Worm (Caenorhabditis elegans) whole organism, mixed stage, embryonic: Measurements from ENCODE around the gene cyp-35D1.

ENCODE experiments used
- blmp-1 ChIP-seq: fragments of 150-350 bp; optimal IDR thresholded peaks from 2 replicates; lab custom pipeline; 2014; ENCODE audit warnings: missing biosample characterization, missing genetic modification characterization
- ceh-39 ChIP-seq: fragments of 150-350 bp; optimal IDR thresholded peaks from 2 replicates; lab custom pipeline; 2014; ENCODE audit warnings: missing biosample characterization, missing genetic modification characterization
- ceh-43 ChIP-seq: fragments of 200-800 bp; sonication (Bioruptor generic); optimal IDR thresholded peaks from 2 replicates; lab custom pipeline; 2018; ENCODE audit warnings: mild to moderate bottlenecking, missing genetic modification characterization, moderate library complexity, missing compliant biosample characterization
- ceh-83 ChIP-seq: fragments of 200-800 bp; sonication (Bioruptor generic); optimal IDR thresholded peaks from 2 replicates; lab custom pipeline; 2018; ENCODE audit warnings: mild to moderate bottlenecking, missing genetic modification characterization, missing compliant biosample characterization
- ces-1 ChIP-seq: fragments of 150-350 bp; optimal IDR thresholded peaks from 2 replicates; lab custom pipeline; 2014; ENCODE audit warnings: missing biosample characterization, missing genetic modification reagents, missing genetic modification characterization
- cnd-1 ChIP-seq: fragments of 200-800 bp; sonication (Bioruptor generic); optimal IDR thresholded peaks from 2 replicates; lab custom pipeline; 2018; ENCODE audit warnings: mild to moderate bottlenecking, missing genetic modification characterization, missing compliant biosample characterization
- elt-1 ChIP-seq: sonication (generic microtip); optimal IDR thresholded peaks from 2 replicates; lab custom pipeline; 2017; ENCODE audit warnings: missing genetic modification characterization, mild to moderate bottlenecking, missing compliant biosample characterization, antibody characterized with exemption, moderate library complexity, borderline replicate concordance; ENCODE audit not compliant: insufficient read depth
- flh-1 ChIP-seq: fragments of 200-800 bp; sonication (Bioruptor generic); optimal IDR thresholded peaks from 2 replicates; lab custom pipeline; 2018; ENCODE audit warnings: mild to moderate bottlenecking, missing genetic modification characterization, moderate library complexity, missing compliant biosample characterization
- ham-2 ChIP-seq: fragments of 200-800 bp; sonication (Bioruptor generic); optimal IDR thresholded peaks from 2 replicates; lab custom pipeline; 2018; ENCODE audit warnings: mild to moderate bottlenecking, missing genetic modification characterization, missing compliant biosample characterization
- hlh-1 ChIP-seq: fragments of 150-350 bp; optimal IDR thresholded peaks from 2 replicates; lab custom pipeline; 2014; ENCODE audit warnings: missing biosample characterization, missing genetic modification reagents, missing genetic modification characterization
- lin-13 ChIP-seq: fragments of 150-350 bp; optimal IDR thresholded peaks from 2 replicates; lab custom pipeline; 2014; ENCODE audit warnings: missing biosample characterization, missing genetic modification characterization
- lin-32 ChIP-seq: fragments of 200-800 bp; sonication (Bioruptor generic); optimal IDR thresholded peaks from 2 replicates; lab custom pipeline; 2018; ENCODE audit warnings: mild to moderate bottlenecking, missing genetic modification characterization, missing compliant biosample characterization
- lsy-2 ChIP-seq: fragments of 150-350 bp; optimal IDR thresholded peaks from 2 replicates; lab custom pipeline; 2014; ENCODE audit warnings: missing biosample characterization, missing genetic modification characterization
- mep-1 ChIP-seq: fragments of 150-350 bp; optimal IDR thresholded peaks from 2 replicates; lab custom pipeline; 2017; ENCODE audit warnings: missing biosample characterization, missing genetic modification reagents, missing genetic modification characterization, inconsistent platforms
- mls-2 ChIP-seq: sonication (generic microtip); optimal IDR thresholded peaks from 2 replicates; lab custom pipeline; 2016; ENCODE audit warnings: mild to moderate bottlenecking, missing genetic modification characterization, moderate library complexity, missing compliant biosample characterization
- nhr-2 ChIP-seq: fragments of 150-350 bp; optimal IDR thresholded peaks from 2 replicates; lab custom pipeline; 2014; ENCODE audit warnings: missing biosample characterization, missing genetic modification characterization
- nhr-237 ChIP-seq: fragments of 150-350 bp; optimal IDR thresholded peaks from 2 replicates; lab custom pipeline; 2014; ENCODE audit warnings: missing biosample characterization, missing genetic modification characterization
- nhr-28 ChIP-seq: fragments of 150-350 bp; optimal IDR thresholded peaks from 2 replicates; lab custom pipeline; 2014; ENCODE audit warnings: missing biosample characterization, missing genetic modification characterization
- pha-4 ChIP-seq: fragments of 150-350 bp; optimal IDR thresholded peaks from 2 replicates; lab custom pipeline; 2018; ENCODE audit warnings: missing biosample characterization, missing genetic modification reagents, missing genetic modification characterization
- sptf-1 ChIP-seq: sonication (generic microtip); optimal IDR thresholded peaks from 2 replicates; lab custom pipeline; 2017; ENCODE audit warnings: mild to moderate bottlenecking, missing genetic modification characterization, moderate library complexity, missing compliant biosample characterization
- unc-120 ChIP-seq: sonication (generic microtip); optimal IDR thresholded peaks from 2 replicates; lab custom pipeline; 2017; ENCODE audit warnings: missing genetic modification characterization, missing compliant biosample characterization; ENCODE audit not compliant: poor library complexity, severe bottlenecking
- unc-39 ChIP-seq: fragments of 150-350 bp; optimal IDR thresholded peaks from 2 replicates; lab custom pipeline; 2014; ENCODE audit warnings: missing biosample characterization, missing genetic modification characterization
- unc-62 ChIP-seq: fragments of 150-350 bp; optimal IDR thresholded peaks from 2 replicates; lab custom pipeline; 2014; ENCODE audit warnings: missing biosample characterization, missing genetic modification reagents, missing genetic modification characterization
- zip-8 ChIP-seq: fragments of 150-350 bp; optimal IDR thresholded peaks from 2 replicates; lab custom pipeline; 2014; ENCODE audit warnings: missing biosample characterization, missing genetic modification characterization
- ztf-11 ChIP-seq: fragments of 150-350 bp; optimal IDR thresholded peaks from 2 replicates; lab custom pipeline; 2014; ENCODE audit warnings: missing biosample characterization, missing genetic modification characterization

cyp-35D1 gene

ce11 chrV:16094862-16095261, 25.8 kb downstream of the cyp-35D1 start:
- peak; percentile 5 for TF ChIP-seq zip-8 (tag; lab: Kevin White, UChicago)
- no peak for TF ChIP-seq hlh-1
- peak; percentile 64 for TF ChIP-seq cnd-1 (tag; lab: Kevin White, UChicago)

- TF ChIP-seq ceh-43 = no peak
- TF ChIP-seq nhr-2 (tag; lab: Kevin White, UChicago) = no peak
- no peak for TF ChIP-seq unc-62 (GFP tag; lab: Kevin White, UChicago)
Observed at ce11 chrV:16099441-16099840, 30.4 kb downstream of the cyp-35D1 start, which contains the start of gene str-7. Gene str-7 (minus strand): TSS chrV:16099541.

DNA sequence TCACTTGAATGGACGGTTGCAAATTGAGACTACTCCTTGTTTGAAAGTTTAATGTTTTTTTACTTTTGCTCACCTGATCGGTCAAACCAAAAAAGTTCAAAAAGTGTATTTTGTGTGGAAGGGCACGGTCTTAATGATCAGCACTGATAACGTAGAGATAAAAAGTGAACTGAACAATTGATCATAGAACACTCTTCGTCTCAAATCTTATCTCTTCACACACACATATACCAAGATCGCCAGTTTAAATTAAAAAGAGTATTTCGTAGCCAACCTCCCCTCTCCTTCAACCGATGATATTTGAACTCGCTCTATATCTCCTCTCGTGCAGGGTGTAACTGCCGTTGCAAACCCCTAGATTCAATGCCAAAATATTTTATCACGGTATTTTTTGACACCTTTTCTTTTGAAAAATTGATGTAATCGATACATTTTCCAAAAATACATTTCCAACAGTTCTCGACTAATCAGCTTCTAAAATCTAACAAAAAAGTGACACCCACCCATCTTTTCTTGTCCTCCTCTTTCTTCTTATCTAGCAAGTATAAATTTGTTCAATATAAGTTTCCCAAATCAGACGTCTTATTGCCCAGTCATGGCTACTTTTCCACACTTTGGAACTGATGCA, 31.2 kb downstream of the cyp-35D1 start, which contains the start of gene cth-1:
Gene cth-1 (plus strand): TSS at position 578 of the 628 bp plus-strand sequence.
- TF ChIP-seq ceh-39 (tag; lab: Kevin White, UChicago) (no peak), nhr-2 (tag; lab: Kevin White, UChicago) (no peak), zip-8 (tag; lab: Kevin White, UChicago) (no peak), lin-13 (tag; lab: Kevin White, UChicago) (no peak), cnd-1 (tag; lab: Kevin White, UChicago) (no peak), lin-32 (no peak), ceh-43 (no peak), ham-2 (GFP tag; lab: Kevin White, UChicago) (no peak), hlh-1 (no peak), ztf-11 (no peak)

DNA sequence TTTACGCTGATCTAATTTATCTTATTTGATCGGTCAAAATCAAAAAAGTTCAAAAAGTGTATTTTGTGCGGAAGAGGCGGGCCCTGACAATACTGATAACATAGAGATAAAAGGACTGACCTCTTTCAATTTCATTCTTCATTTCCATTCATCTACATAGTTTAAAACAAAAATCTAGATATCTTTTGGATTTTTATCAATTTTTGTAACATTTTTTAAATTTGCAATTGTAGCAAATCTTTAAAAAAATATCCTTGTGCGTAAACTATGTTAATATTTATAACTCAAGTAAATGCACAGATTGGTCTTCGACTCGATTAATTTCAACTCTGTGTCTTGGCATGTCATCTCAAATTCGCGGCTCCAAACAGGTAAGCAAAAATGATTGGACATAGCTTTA, 34.6 kb downstream of the cyp-35D1 start, which contains the start of gene argk-1:
Gene argk-1 (plus strand): TSS at position 301 of the 400 bp plus-strand sequence.
- TF ChIP-seq hlh-1 = no peak
- no peak for TF ChIP-seq ham-2 (GFP tag; lab: Kevin White, UChicago)
- TF ChIP-seq nhr-237 (tag; lab: Kevin White, UChicago) = no peak
- no peak for TF ChIP-seq flh-1 (GFP tag; lab: Kevin White, UChicago)
- no peak for TF ChIP-seq nhr-2 (tag; lab: Kevin White, UChicago)
- no peak for TF ChIP-seq blmp-1 (tag; lab: Kevin White, UChicago)
- TF ChIP-seq lin-13 (tag; lab: Kevin White, UChicago) = no peak
- no peak for TF ChIP-seq unc-39
- TF ChIP-seq mls-2 = no peak
- no peak for TF ChIP-seq elt-1 (tag; lab: Kevin White, UChicago)
- no peak for TF ChIP-seq ces-1 (GFP tag; lab: Kevin White, UChicago)

ce11 chrV:16114237-16114636, 45.2 kb downstream of the cyp-35D1 start, which contains the start of gene srxa-16:
Gene srxa-16 (minus strand): TSS chrV:16114337.
- no peak for TF ChIP-seq nhr-28 (tag; lab: Kevin White, UChicago)
- no peak for TF ChIP-seq ceh-43
- TF ChIP-seq flh-1 (GFP tag; lab: Kevin White, UChicago) = no peak
- TF ChIP-seq unc-39 = no peak
- TF ChIP-seq lsy-2 (tag; lab: Kevin White, UChicago) = no peak

DNA sequence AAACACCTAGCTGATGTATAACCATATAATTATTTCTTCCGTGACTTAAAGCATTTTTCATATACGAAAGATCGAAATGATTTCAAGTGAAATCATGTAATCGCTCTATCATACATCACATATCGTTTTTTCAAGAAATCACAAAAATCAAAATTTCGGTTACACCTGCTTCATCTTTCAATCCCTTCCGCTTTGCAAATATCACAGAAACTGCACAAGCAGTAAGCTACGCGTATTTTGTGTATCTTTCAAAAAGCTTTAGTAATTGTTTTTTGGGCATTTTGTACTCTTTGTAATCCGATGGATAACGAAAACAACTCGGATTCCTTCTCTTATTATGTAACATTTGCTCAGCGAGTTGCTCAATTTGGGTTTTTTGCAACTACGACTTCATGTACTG, 46.3 kb downstream of the cyp-35D1 start, which contains the start of gene str-25:
Gene str-25 (plus strand): TSS at position 301 of the 400 bp plus-strand sequence.
- no peak for TF ChIP-seq cnd-1 (tag; lab: Kevin White, UChicago)
- no peak for TF ChIP-seq sptf-1 (tag; lab: Kevin White, UChicago)
- TF ChIP-seq ces-1 (GFP tag; lab: Kevin White, UChicago) = no peak
- TF ChIP-seq unc-120 (tag; lab: Kevin White, UChicago) = no peak
- no peak for TF ChIP-seq flh-1 (GFP tag; lab: Kevin White, UChicago)
- no peak for TF ChIP-seq elt-1 (tag; lab: Kevin White, UChicago)
- TF ChIP-seq nhr-237 (tag; lab: Kevin White, UChicago) = no peak
- TF ChIP-seq hlh-1 = no peak
- TF ChIP-seq ztf-11 = no peak
- TF ChIP-seq ceh-83 (GFP tag; lab: Kevin White, UChicago) = no peak

- TF ChIP-seq mep-1 (tag; lab: Kevin White, UChicago) (no peak), unc-62 (GFP tag; lab: Kevin White, UChicago) (no peak), lin-32 (no peak), pha-4 (tag; lab: Kevin White, UChicago) (no peak), sptf-1 (tag; lab: Kevin White, UChicago) (no peak), elt-1 (tag; lab: Kevin White, UChicago) (no peak), nhr-237 (tag; lab: Kevin White, UChicago) (no peak), ceh-39 (tag; lab: Kevin White, UChicago) (no peak)
Observed at ce11 chrV:16118601-16119000, 49.6 kb downstream of the cyp-35D1 start, which contains the start of gene str-103. Gene str-103 (minus strand): TSS chrV:16118701.
